Worm (Caenorhabditis elegans): ENCODE data around the gene noca-2.
A peak's percentile ranks its signal among the peaks of the same experiment; 100 is the strongest.

Gene noca-2

DNA sequence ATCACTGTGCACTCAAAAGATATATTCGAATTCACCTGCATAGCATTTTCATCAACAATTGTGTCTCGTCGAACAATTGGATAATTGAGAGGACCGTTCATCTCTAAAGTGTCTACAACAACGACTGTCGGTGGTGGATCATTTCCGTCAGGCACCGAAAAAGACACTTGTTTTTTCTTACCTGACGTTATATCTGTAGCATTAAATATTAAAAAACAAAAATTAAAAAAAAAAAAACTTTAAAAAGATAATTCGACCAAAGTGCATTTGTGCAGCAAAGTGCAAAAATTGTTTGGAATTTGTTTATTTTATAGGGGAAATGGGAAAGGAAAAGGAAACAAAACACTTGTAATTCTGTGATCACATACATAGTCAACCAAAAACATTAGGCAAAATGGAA is 39.9 kb upstream of the noca-2 start, which contains the start of gene twk-44:
TSS of gene twk-44 (minus strand) at position 101 of the 400 bp plus-strand sequence.
- TF ChIP-seq vab-15 (tag; optimal IDR thresholded peaks at IDR 0.05) (no peak), rnt-1 (tag; optimal IDR thresholded peaks at IDR 0.05) (no peak), elt-2 (tag; optimal IDR thresholded peaks at IDR 0.05) (no peak), jun-1 (tag; optimal IDR thresholded peaks at IDR 0.05) (no peak), F16B12.6 (tag; optimal IDR thresholded peaks at IDR 0.05) (no peak), Y116A8C.19 (tag; optimal IDR thresholded peaks at IDR 0.05; ENCODE audit: borderline replicate concordance) (no peak), elt-3 (tag; optimal IDR thresholded peaks at IDR 0.05) (no peak), pqm-1 (tag; optimal IDR thresholded peaks at IDR 0.05) (no peak), ceh-8 (GFP tag; optimal IDR thresholded peaks at IDR 0.05) (no peak), dsc-1 (tag; optimal IDR thresholded peaks at IDR 0.05) (no peak), tlp-1 (tag; optimal IDR thresholded peaks at IDR 0.05) (no peak), snpc-4 (tag; optimal IDR thresholded peaks at IDR 0.05) (no peak), ets-5 (GFP tag; IDR thresholded peaks at IDR 0.05) (no peak), tbx-2 (tag; optimal IDR thresholded peaks at IDR 0.05) (no peak)

DNA sequence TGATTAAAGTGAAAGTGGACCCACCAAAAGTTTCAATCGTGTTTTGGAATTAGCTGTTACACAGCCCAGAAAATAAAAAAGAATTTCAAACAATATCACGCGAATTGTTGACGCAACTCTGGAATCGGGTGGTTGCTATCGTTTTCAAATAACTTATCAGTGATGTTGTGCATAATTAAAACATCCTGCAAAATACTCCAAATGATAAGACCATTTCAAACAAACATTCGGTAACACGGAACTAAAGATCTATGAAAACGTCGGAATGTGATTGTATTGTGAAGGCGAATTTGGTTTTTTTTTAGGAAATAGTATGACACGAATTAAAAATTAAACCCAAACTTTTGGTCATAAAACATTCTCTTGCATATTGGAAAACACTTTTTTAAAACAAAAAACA is 38.3 kb upstream of the noca-2 start, which contains the start of gene spp-30:
TSS of gene spp-30 (minus strand) at position 101 of the 400 bp plus-strand sequence.
- TF ChIP-seq mab-9 (GFP tag; IDR thresholded peaks at IDR 0.05) = no peak
- no peak for TF ChIP-seq mef-2 (tag; optimal IDR thresholded peaks at IDR 0.05)
- TF ChIP-seq nhr-47 (tag; optimal IDR thresholded peaks at IDR 0.05) = no peak
- TF ChIP-seq snpc-4 (tag; optimal IDR thresholded peaks at IDR 0.05) = no peak
- TF ChIP-seq F16B12.6 (tag; optimal IDR thresholded peaks at IDR 0.05) = no peak
- TF ChIP-seq C04F5.9 (tag; optimal IDR thresholded peaks at IDR 0.05) = no peak
- TF ChIP-seq unc-130 (tag; optimal IDR thresholded peaks at IDR 0.05) = no peak
- TF ChIP-seq ceh-63 (GFP tag; optimal IDR thresholded peaks at IDR 0.05) = no peak
- TF ChIP-seq tlp-1 (tag; optimal IDR thresholded peaks at IDR 0.05) = no peak
- no peak for TF ChIP-seq pag-3 (tag; optimal IDR thresholded peaks at IDR 0.05; ENCODE audit: borderline replicate concordance, insufficient read depth)
- TF ChIP-seq egl-27 (tag; optimal IDR thresholded peaks at IDR 0.05) = no peak
- no peak for TF ChIP-seq unc-86 (tag; optimal IDR thresholded peaks at IDR 0.05)
- no peak for TF ChIP-seq swsn-7 (tag; optimal IDR thresholded peaks at IDR 0.05)
- no peak for TF ChIP-seq unc-30 (tag; optimal IDR thresholded peaks at IDR 0.05)
- TF ChIP-seq hlh-4 (tag; optimal IDR thresholded peaks at IDR 0.05) = no peak
- no peak for TF ChIP-seq rnt-1 (tag; optimal IDR thresholded peaks at IDR 0.05)

DNA sequence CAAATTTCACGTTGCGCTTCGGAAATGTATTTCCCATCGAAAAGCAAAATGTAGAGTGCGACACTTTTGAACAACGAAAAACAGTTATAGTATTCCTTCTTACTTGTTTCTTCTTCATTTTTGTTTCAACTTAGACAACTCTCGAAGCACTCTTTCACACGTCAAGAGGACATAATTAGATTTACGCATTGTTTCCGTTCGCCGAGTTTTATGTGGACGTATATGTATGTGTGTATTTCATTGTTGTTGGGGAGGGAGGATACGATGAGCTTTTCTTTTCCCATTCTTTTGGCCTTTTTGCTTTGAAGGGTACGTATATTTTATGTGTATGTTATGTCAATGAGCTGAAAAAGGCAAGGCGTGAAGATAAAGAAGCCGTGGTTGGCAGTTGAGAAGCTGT is 36.4 kb upstream of the noca-2 start:
- TF ChIP-seq nhr-12 (tag; optimal IDR thresholded peaks at IDR 0.05) = no peak
- TF ChIP-seq fkh-10 (GFP tag; optimal IDR thresholded peaks at IDR 0.05) = peak; percentile 60
- peak; percentile 27 for TF ChIP-seq lin-14 (GFP tag; optimal IDR thresholded peaks at IDR 0.05)
- no peak for TF ChIP-seq nhr-90 (tag; optimal IDR thresholded peaks at IDR 0.05; ENCODE audit: poor library complexity)
- no peak for TF ChIP-seq aha-1 (tag; optimal IDR thresholded peaks at IDR 0.05)
- no peak for TF ChIP-seq jun-1 (tag; optimal IDR thresholded peaks at IDR 0.05)
- no peak for TF ChIP-seq sptf-1 (tag; optimal IDR thresholded peaks at IDR 0.05)

DNA sequence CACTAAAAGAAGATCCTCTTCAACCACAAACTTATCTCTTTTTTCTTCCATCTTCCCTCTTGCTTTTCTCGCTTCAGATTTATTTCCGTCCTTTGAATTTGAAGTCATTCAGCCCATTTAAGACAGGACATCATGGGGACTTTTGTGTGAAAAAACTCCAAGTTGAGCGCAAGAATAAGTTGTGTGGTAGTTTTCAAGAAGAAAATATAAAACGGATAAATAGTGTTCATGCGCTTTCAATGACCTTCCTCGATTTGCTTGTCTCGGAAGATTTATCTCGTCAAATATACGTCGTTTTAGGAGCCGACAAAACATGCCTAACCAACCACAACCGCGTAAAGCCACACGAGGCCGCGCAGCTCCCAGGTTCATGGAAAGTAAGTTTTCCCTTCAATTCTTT is 34.8 kb upstream of the noca-2 start, which contains the start of gene sto-6:
TSS of gene sto-6 (plus strand) at position 301 of the 400 bp plus-strand sequence.
- TF ChIP-seq alr-1 (tag; optimal IDR thresholded peaks at IDR 0.05; ENCODE audit: borderline replicate concordance) (no peak), nhr-85 (tag) (peak; percentile 24)

DNA sequence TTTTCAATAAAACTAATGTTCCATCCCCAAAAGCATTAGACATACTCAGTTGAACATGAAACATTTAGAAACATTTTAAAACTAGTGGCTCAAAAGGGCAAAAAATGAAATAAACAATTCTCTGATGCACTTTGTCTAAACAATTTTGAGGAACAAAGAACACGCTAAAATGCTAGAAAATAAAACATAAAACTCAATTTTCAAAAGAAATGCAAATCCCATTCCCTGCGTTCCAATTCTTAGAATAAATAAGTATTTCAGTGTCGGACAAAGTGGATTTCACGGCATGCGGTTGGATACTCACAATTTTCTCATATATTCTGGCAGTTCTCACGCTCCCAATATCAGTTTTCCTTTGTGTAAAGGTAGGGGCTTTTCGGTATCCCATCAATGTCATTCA is 33.6 kb upstream of the noca-2 start:
- TF ChIP-seq dsc-1 (tag; optimal IDR thresholded peaks at IDR 0.05) (no peak), swsn-7 (tag; optimal IDR thresholded peaks at IDR 0.05) (no peak), nhr-85 (tag) (no peak), Y116A8C.19 (tag; optimal IDR thresholded peaks at IDR 0.05; ENCODE audit: borderline replicate concordance) (no peak), skn-1 (tag; optimal IDR thresholded peaks at IDR 0.05) (no peak), ceh-63 (GFP tag; optimal IDR thresholded peaks at IDR 0.05) (no peak), ceh-8 (GFP tag; optimal IDR thresholded peaks at IDR 0.05) (no peak), pqm-1 (tag; optimal IDR thresholded peaks at IDR 0.05) (no peak), nhr-90 (tag; optimal IDR thresholded peaks at IDR 0.05; ENCODE audit: poor library complexity) (no peak), lin-35 (GFP tag; optimal IDR thresholded peaks at IDR 0.05) (no peak), nhr-11 (tag; optimal IDR thresholded peaks at IDR 0.05) (no peak), nhr-19 (GFP tag; conservative IDR thresholded peaks at IDR 0.05) (no peak)
